Fruit fly (Drosophila melanogaster): ENCODE data around the gene Rab21.

- TF ChIP-seq Dll (optimal IDR thresholded peaks at IDR 0.05) (no peak), psq (optimal IDR thresholded peaks at IDR 0.05) (no peak), EcR (GFP tag; optimal IDR thresholded peaks at IDR 0.05) (no peak), pan (optimal IDR thresholded peaks at IDR 0.05) (no peak)
Observed at dm6 chrX:22981508-22981907, 31.7 kb downstream of the Rab21 start.

Measured in whole organism.